Fruit fly (Drosophila melanogaster): ENCODE measurements around the gene Hk.

The Hk gene

dm6 chrX:10263165-10263956 lies at the start of gene Hk:
Gene Hk, minus strand, starts transcription at chrX:10263485.
- TF ChIP-seq ovo (GFP tag; optimal IDR thresholded peaks at IDR 0.05) = no peak
- TF ChIP-seq CG11617 (GFP tag; optimal IDR thresholded peaks at IDR 0.05) = peak; percentile 76
- TF ChIP-seq toe (GFP tag; optimal IDR thresholded peaks at IDR 0.05) = peak; percentile 40
- TF ChIP-seq kay (GFP tag; ENCODE audit: borderline replicate concordance) = peak; percentile 71
- peak; percentile 78 for TF ChIP-seq CG14711 (tag; optimal IDR thresholded peaks at IDR 0.05)
- TF ChIP-seq tj (GFP tag; optimal IDR thresholded peaks at IDR 0.05) = peak; percentile 68
- peak; percentile 30 for TF ChIP-seq CG1620 (GFP tag; optimal IDR thresholded peaks at IDR 0.05)
- peak; percentile 60 for TF ChIP-seq pad (GFP tag; optimal IDR thresholded peaks at IDR 0.05)
- TF ChIP-seq Mnt (GFP tag; optimal IDR thresholded peaks at IDR 0.05) = peak; percentile 64
- peak; percentile 10 for TF ChIP-seq Clk (GFP tag; optimal IDR thresholded peaks at IDR 0.05)
- peak; percentile 78 for TF ChIP-seq CG7045 (GFP tag; optimal IDR thresholded peaks at IDR 0.05)
- TF ChIP-seq CG5204 (GFP tag; optimal IDR thresholded peaks at IDR 0.05) = peak; percentile 80
- no peak for TF ChIP-seq cic (GFP tag; optimal IDR thresholded peaks at IDR 0.05)
- TF ChIP-seq CG7101 (tag; optimal IDR thresholded peaks at IDR 0.05) = peak; percentile 75
- peak; percentile 44 for TF ChIP-seq CG12768 (GFP tag; optimal IDR thresholded peaks at IDR 0.05)
- TF ChIP-seq Crg-1 (GFP tag; optimal IDR thresholded peaks at IDR 0.05) = peak; percentile 8
- TF ChIP-seq CG33017 (tag; optimal IDR thresholded peaks at IDR 0.05) = peak; percentile 66
- peak; percentile 84 for TF ChIP-seq Hr96 (GFP tag; optimal IDR thresholded peaks at IDR 0.05)
- TF ChIP-seq cnc (optimal IDR thresholded peaks at IDR 0.05) = no peak
- peak; percentile 22 for TF ChIP-seq bab1 (GFP tag; optimal IDR thresholded peaks at IDR 0.05)

dm6 chrX:10308996-10309395 lies 45.7 kb upstream of the Hk start:
- no peak for TF ChIP-seq CG14711 (tag; optimal IDR thresholded peaks at IDR 0.05)
- TF ChIP-seq bab1 (GFP tag; optimal IDR thresholded peaks at IDR 0.05) = no peak
- no peak for TF ChIP-seq tj (GFP tag; optimal IDR thresholded peaks at IDR 0.05)
- no peak for TF ChIP-seq cnc (optimal IDR thresholded peaks at IDR 0.05)
- TF ChIP-seq kay (GFP tag; ENCODE audit: borderline replicate concordance) = no peak
- TF ChIP-seq cic (GFP tag; optimal IDR thresholded peaks at IDR 0.05) = no peak
- no peak for TF ChIP-seq Hr96 (GFP tag; optimal IDR thresholded peaks at IDR 0.05)
- TF ChIP-seq pad (GFP tag; optimal IDR thresholded peaks at IDR 0.05) = no peak
- no peak for TF ChIP-seq CG11617 (GFP tag; optimal IDR thresholded peaks at IDR 0.05)

dm6 chrX:10307955-10308354 lies 44.7 kb upstream of the Hk start:
- TF ChIP-seq kay (GFP tag; ENCODE audit: borderline replicate concordance) (no peak), bab1 (GFP tag; optimal IDR thresholded peaks at IDR 0.05) (no peak), CG7045 (GFP tag; optimal IDR thresholded peaks at IDR 0.05) (no peak), CG12768 (GFP tag; optimal IDR thresholded peaks at IDR 0.05) (no peak), CG5204 (GFP tag; optimal IDR thresholded peaks at IDR 0.05) (no peak), toe (GFP tag; optimal IDR thresholded peaks at IDR 0.05) (no peak), CG7101 (tag; optimal IDR thresholded peaks at IDR 0.05) (no peak)

dm6 chrX:10300140-10300539 lies 36.9 kb upstream of the Hk start:
- TF ChIP-seq ovo (GFP tag; optimal IDR thresholded peaks at IDR 0.05) (no peak), kay (GFP tag; ENCODE audit: borderline replicate concordance) (peak; percentile 29)

DNA sequence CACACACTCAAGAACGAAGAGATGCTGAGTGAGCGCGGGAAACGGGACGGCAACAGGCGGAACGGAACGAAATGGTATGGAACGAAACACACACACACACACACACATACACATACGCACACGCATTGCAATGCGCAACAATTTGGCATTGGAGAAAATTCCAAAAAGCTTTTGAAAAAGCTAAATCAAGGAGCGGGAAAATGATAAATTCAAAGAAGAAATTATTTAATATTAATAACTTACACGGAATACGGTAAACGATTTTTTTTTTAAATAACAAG lies 27.4 kb upstream of the Hk start:
- TF ChIP-seq kay (GFP tag; ENCODE audit: borderline replicate concordance) (no peak), CG7045 (GFP tag; optimal IDR thresholded peaks at IDR 0.05) (no peak), bab1 (GFP tag; optimal IDR thresholded peaks at IDR 0.05) (no peak), ovo (GFP tag; optimal IDR thresholded peaks at IDR 0.05) (no peak), cnc (optimal IDR thresholded peaks at IDR 0.05) (no peak), Hr96 (GFP tag; optimal IDR thresholded peaks at IDR 0.05) (no peak), tj (GFP tag; optimal IDR thresholded peaks at IDR 0.05) (no peak)

DNA sequence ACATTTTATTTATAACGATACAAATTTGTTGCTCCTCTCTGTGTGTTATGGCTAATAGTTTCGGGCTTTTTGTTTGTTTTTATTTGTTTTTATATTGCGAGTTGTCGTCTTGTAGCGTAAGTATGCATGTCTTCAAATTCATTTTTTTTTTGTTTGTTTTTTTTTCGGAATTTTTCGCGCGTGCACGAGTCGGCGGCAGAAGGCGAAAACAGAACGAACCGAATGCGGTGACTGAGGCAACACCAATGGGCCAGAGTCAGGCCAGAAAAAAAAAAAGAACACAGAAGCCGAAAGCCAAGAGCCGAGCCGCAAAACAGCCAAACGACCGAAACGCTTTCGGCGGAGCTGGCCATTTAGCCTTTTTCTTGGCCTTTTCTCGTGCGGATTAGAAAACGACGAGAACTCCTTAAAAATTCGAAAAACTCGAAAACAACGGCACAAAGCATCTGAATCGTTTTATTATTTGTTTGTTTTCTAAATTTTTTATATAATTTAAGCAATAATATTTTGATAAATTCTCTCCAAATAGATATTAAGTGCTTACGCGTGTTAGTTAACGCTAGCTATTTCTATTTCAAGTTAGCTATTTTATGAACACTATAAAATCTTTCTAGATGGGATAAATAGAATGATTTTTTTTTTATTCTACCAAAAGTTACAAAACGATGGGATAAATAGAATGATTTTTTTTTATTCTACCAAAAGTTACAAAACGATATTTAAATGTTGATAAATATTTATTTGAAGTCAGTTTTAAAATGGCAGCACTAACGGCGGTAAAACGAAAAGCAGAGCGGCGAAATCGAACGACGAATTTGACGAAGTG lies 26.9 kb upstream of the Hk start:
- TF ChIP-seq CG33017 (tag; optimal IDR thresholded peaks at IDR 0.05) = no peak
- no peak for TF ChIP-seq bab1 (GFP tag; optimal IDR thresholded peaks at IDR 0.05)
- TF ChIP-seq cic (GFP tag; optimal IDR thresholded peaks at IDR 0.05) = no peak
- TF ChIP-seq CG14711 (tag; optimal IDR thresholded peaks at IDR 0.05) = no peak
- no peak for TF ChIP-seq CG11617 (GFP tag; optimal IDR thresholded peaks at IDR 0.05)
- TF ChIP-seq Clk (GFP tag; optimal IDR thresholded peaks at IDR 0.05) = no peak
- TF ChIP-seq tj (GFP tag; optimal IDR thresholded peaks at IDR 0.05) = no peak
- no peak for TF ChIP-seq toe (GFP tag; optimal IDR thresholded peaks at IDR 0.05)
- no peak for TF ChIP-seq Hr96 (GFP tag; optimal IDR thresholded peaks at IDR 0.05)
- TF ChIP-seq kay (GFP tag; ENCODE audit: borderline replicate concordance) = peak; percentile 84
- peak; percentile 7 for TF ChIP-seq Mnt (GFP tag; optimal IDR thresholded peaks at IDR 0.05)
- no peak for TF ChIP-seq ovo (GFP tag; optimal IDR thresholded peaks at IDR 0.05)
- TF ChIP-seq CG1620 (GFP tag; optimal IDR thresholded peaks at IDR 0.05) = no peak
- TF ChIP-seq CG7045 (GFP tag; optimal IDR thresholded peaks at IDR 0.05) = no peak
- TF ChIP-seq pad (GFP tag; optimal IDR thresholded peaks at IDR 0.05) = peak; percentile 11
- no peak for TF ChIP-seq CG5204 (GFP tag; optimal IDR thresholded peaks at IDR 0.05)
- no peak for TF ChIP-seq CG12768 (GFP tag; optimal IDR thresholded peaks at IDR 0.05)
- no peak for TF ChIP-seq CG7101 (tag; optimal IDR thresholded peaks at IDR 0.05)
- TF ChIP-seq cnc (optimal IDR thresholded peaks at IDR 0.05) = no peak
- TF ChIP-seq Crg-1 (GFP tag; optimal IDR thresholded peaks at IDR 0.05) = no peak
